Fruit fly (Drosophila melanogaster) whole organism, prepupa: Measurements from ENCODE around the gene CAH7.

ENCODE experiments used
- Hr39 ChIP-seq: fragments of 200-800 bp; sonication (Bioruptor generic); optimal IDR thresholded peaks from 2 replicates; lab custom pipeline; 2016; ENCODE audit warnings: missing biosample characterization, missing genetic modification characterization
- salr ChIP-seq, 2 experiments: fragments of 200-800 bp; sonication (Bioruptor generic); optimal IDR thresholded peaks; 3 replicates each; lab custom pipeline; 2016 to 2018; ENCODE audit warnings: missing biosample characterization in 2 of 2, missing genetic modification characterization in 2 of 2, mild to moderate bottlenecking in 1 of 2

dm6 chr3R:10076665-10077064, 35.4 kb upstream of the CAH7 start:
- TF ChIP-seq Hr39 (no peak), salr (GFP tag; optimal IDR thresholded peaks at IDR 0.05; lab: Kevin White, UChicago) (no peak)
